Worm (Caenorhabditis elegans): ENCODE results near the gene Y57G11C.52.

Y57G11C.52 gene

DNA sequence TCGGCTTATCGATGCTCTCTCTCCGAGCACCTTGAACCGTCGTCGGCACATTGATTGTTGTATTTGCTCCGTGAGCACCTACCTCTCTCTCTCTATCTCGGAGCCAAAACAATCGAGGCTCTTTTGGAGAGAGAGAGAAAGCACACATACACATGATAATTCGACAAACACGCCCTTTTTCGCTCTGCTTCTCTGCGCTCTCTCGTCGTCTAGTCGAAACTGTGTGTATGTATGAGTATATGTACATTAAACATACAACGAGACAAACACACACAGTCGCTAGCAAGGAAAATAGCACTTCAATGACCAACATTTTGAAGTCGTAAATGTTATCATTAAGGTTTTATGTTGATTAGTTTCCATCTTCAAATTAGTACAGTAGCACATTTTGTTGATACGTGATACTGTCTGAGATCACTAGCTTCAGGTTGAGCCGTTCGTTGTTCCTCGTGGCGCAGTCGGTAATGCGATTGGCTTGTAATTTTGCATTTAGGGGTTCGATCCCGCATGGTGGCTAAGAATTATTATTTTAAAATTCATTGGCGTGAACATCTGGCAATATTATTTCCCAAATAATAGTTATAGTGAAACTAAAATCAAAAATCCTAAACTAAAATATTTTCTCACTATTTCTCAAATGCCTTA is 21.2 kb downstream of the Y57G11C.52 start (continued):
- no peak for TF ChIP-seq sptf-2 (GFP tag; optimal IDR thresholded peaks at IDR 0.05)
- TF ChIP-seq ccch-3 (GFP tag; optimal IDR thresholded peaks at IDR 0.05) = no peak
- TF ChIP-seq lin-40 (tag; optimal IDR thresholded peaks at IDR 0.05) = peak; percentile 31
- no peak for TF ChIP-seq ztf-22 (GFP tag; optimal IDR thresholded peaks at IDR 0.05)
- TF ChIP-seq aptf-2 (GFP tag; conservative IDR thresholded peaks at IDR 0.05) = no peak
- no peak for TF ChIP-seq B0019.2 (GFP tag; conservative IDR thresholded peaks at IDR 0.05)
- TF ChIP-seq B0261.1 (tag; optimal IDR thresholded peaks at IDR 0.05) = peak; percentile 76
- no peak for TF ChIP-seq F10E7.11 (tag; optimal IDR thresholded peaks at IDR 0.05)
- TF ChIP-seq ceh-27 (GFP tag; optimal IDR thresholded peaks at IDR 0.05) = no peak
- TF ChIP-seq madf-10 (tag; optimal IDR thresholded peaks at IDR 0.05) = no peak
- TF ChIP-seq ZK185.1 (tag; optimal IDR thresholded peaks at IDR 0.05; ENCODE audit: poor library complexity, severe bottlenecking) = no peak
- no peak for TF ChIP-seq madf-8 (GFP tag; conservative IDR thresholded peaks at IDR 0.05)
- TF ChIP-seq him-1 (tag; optimal IDR thresholded peaks at IDR 0.05) = no peak
- no peak for TF ChIP-seq repo-1 (tag; optimal IDR thresholded peaks at IDR 0.05)
- peak; percentile 47 for TF ChIP-seq die-1 (tag; optimal IDR thresholded peaks at IDR 0.05)
- TF ChIP-seq hmg-1.2 (GFP tag; IDR thresholded peaks at IDR 0.05) = peak; percentile 36; the same call in 1 of the 2 replicates
- TF ChIP-seq lir-1 (GFP tag; conservative IDR thresholded peaks at IDR 0.05) = no peak
- TF ChIP-seq nhr-120 (GFP tag; IDR thresholded peaks at IDR 0.05) = no peak
- TF ChIP-seq ets-4 (GFP tag; optimal IDR thresholded peaks at IDR 0.05) = no peak
- no peak for TF ChIP-seq K12H6.12 (tag; optimal IDR thresholded peaks at IDR 0.05)
- TF ChIP-seq F57A8.1 (GFP tag; optimal IDR thresholded peaks at IDR 0.05) = no peak
- no peak for TF ChIP-seq cebp-1 (GFP tag; IDR thresholded peaks at IDR 0.05)
- TF ChIP-seq cebp-1 (tag; optimal IDR thresholded peaks at IDR 0.05) = peak; percentile 54
- TF ChIP-seq Y95B8A.8 (GFP tag; IDR thresholded peaks at IDR 0.05) = no peak
- no peak for TF ChIP-seq ztf-3 (GFP tag; optimal IDR thresholded peaks at IDR 0.05)
- no peak for TF ChIP-seq lag-1 (GFP tag; IDR thresholded peaks at IDR 0.05)
- no peak for TF ChIP-seq dpl-1 (GFP tag; optimal IDR thresholded peaks at IDR 0.05)
- TF ChIP-seq bed-1 (GFP tag; IDR thresholded peaks at IDR 0.05) = no peak
- TF ChIP-seq B0336.3 (GFP tag; IDR thresholded peaks at IDR 0.05) = peak; percentile 31; the same call in 1 of the 2 replicates
- TF ChIP-seq tbx-9 (tag; optimal IDR thresholded peaks at IDR 0.05; ENCODE audit: borderline replicate concordance) = no peak
- no peak for TF ChIP-seq fkh-3 (tag; optimal IDR thresholded peaks at IDR 0.05)
- TF ChIP-seq attf-5 (GFP tag; optimal IDR thresholded peaks at IDR 0.05) = peak; percentile 23
- TF ChIP-seq sea-2 (GFP tag; IDR thresholded peaks at IDR 0.05) = no peak
- no peak for TF ChIP-seq somi-1 (GFP tag; optimal IDR thresholded peaks at IDR 0.05)

DNA sequence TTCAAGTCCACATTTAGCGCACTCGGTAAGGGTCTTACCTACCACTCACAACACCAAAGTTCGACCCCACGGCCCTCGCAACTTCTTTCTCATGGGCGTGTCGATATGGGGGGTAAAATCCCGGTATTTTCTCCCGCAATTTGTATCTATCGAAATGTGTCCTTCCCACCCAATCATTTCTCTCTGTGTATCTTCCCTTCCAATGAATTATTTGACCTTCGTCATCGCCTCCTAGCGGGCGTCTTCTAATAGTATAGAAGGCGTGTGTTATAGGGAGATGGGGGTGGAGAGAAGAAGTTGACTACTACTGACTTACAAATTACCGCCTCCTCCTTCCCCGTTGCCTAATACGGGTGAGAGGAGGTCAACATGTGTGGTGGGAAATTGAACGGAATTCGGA is 22.8 kb downstream of the Y57G11C.52 start:
- TF ChIP-seq lin-26 (GFP tag; IDR thresholded peaks at IDR 0.05) (no peak), let-526 (GFP tag; IDR thresholded peaks at IDR 0.05) (no peak), snpc-4 (GFP tag; optimal IDR thresholded peaks at IDR 0.05) (peak; percentile 72), snpc-4 (tag; optimal IDR thresholded peaks at IDR 0.05) (peak in 3 of 4 experiments; percentile 85 to 92 (median 86)), hlh-12 (tag; optimal IDR thresholded peaks at IDR 0.05) (no peak), K11D2.4 (GFP tag; IDR thresholded peaks at IDR 0.05) (no peak), attf-6 (GFP tag; IDR thresholded peaks at IDR 0.05) (peak; percentile 90), rpc-1 (optimal IDR thresholded peaks at IDR 0.05) (peak; percentile 16), rpc-1 (tag; optimal IDR thresholded peaks at IDR 0.05) (peak; percentile 58), tbp1 (GFP tag; optimal IDR thresholded peaks at IDR 0.05) (peak; percentile 23)

Measured in whole organism, young adult.